Worm (Caenorhabditis elegans): ENCODE measurements around the gene Y54G2A.52.
"Not testable (repeated sequence)": the region's sequence is repeated elsewhere in the genome, so short reads cannot be mapped to it uniquely, and the experiment has no call there.

- not testable (repeated sequence) for TF ChIP-seq nhr-11, lin-15B (tag; optimal IDR thresholded peaks at IDR 0.05)
These were observed 10.1 kb downstream of the Y54G2A.52 start, which contains the start of gene atln-1 for ce11 chrIV:2788389-2788788.
